ENCODE assay signal across 3 fruit fly cellular contexts in genomic region chr3L:3534216-3534615, dm6.
TF ChIP-seq lines count a peak whose summit lies in the region.

No protein-coding gene starts in this region.

- TF ChIP-seq CTCF in whole organism, embryonic (GFP tag; optimal IDR thresholded peaks at IDR 0.05; lab: Kevin White, UChicago), result no peak

TF ChIP-seq in whole organism, embryonic, 481 proteins besides CTCF, POLR2A, EP300 and RAD21:
- TF ChIP-seq Drgx (GFP tag; IDR thresholded peaks at IDR 0.05; lab: Robert Waterston, UW) (peak; percentile 41; the same call in 1 of the 2 replicates), C15 (GFP tag; IDR thresholded peaks at IDR 0.05; lab: Robert Waterston, UW) (no peak), sisA (GFP tag; IDR thresholded peaks at IDR 0.05; lab: Robert Waterston, UW) (peak; percentile 40; the same call in 1 of the 2 replicates), bowl (GFP tag; IDR thresholded peaks at IDR 0.05; lab: Robert Waterston, UW) (no peak), lmd (GFP tag; IDR thresholded peaks at IDR 0.05; lab: Robert Waterston, UW) (0 out of 2 replicates have a peak, but pooled peaks have one; percentile 10), wdn (GFP tag; IDR thresholded peaks at IDR 0.05; lab: Robert Waterston, UW) (no peak), CG18619 (GFP tag; optimal IDR thresholded peaks at IDR 0.05; lab: Kevin White, UChicago) (no peak), Ets65A (GFP tag; lab: Kevin White, UChicago) (peak; percentile 8), nau (GFP tag; optimal IDR thresholded peaks at IDR 0.05; lab: Kevin White, UChicago) (no peak), sens (GFP tag; lab: Kevin White, UChicago) (peak; percentile 18), schlank (tag; optimal IDR thresholded peaks at IDR 0.05; lab: Kevin White, UChicago) (no peak), ranshi (GFP tag; IDR thresholded peaks at IDR 0.05; lab: Robert Waterston, UW) (no peak), bsh (GFP tag; optimal IDR thresholded peaks at IDR 0.05; lab: Kevin White, UChicago) (peak in 1 of 2 experiments; percentile 18), CG6791 (GFP tag; IDR thresholded peaks at IDR 0.05; lab: Robert Waterston, UW; ENCODE audit: partially characterized antibody) (no peak)

TF ChIP-seq in whole organism, prepupa, 60 proteins besides CTCF, POLR2A, EP300 and RAD21 (continues in another document):
- TF ChIP-seq CG8632 (GFP tag; optimal IDR thresholded peaks at IDR 0.05; lab: Kevin White, UChicago), result no peak
- no peak for TF ChIP-seq CG16779 (tag; optimal IDR thresholded peaks at IDR 0.05; lab: Kevin White, UChicago)
- TF ChIP-seq CG8119 (GFP tag; IDR thresholded peaks at IDR 0.05; lab: Robert Waterston, UW), result peak; percentile 44; the same call in 2 of the 3 replicates
- TF ChIP-seq esn (GFP tag; optimal IDR thresholded peaks at IDR 0.05; lab: Kevin White, UChicago), result no peak
- no peak for TF ChIP-seq fd59A (GFP tag; optimal IDR thresholded peaks at IDR 0.05; lab: Kevin White, UChicago)
- no peak for TF ChIP-seq acj6 (GFP tag; optimal IDR thresholded peaks at IDR 0.05; lab: Kevin White, UChicago)
- TF ChIP-seq CG6854 (GFP tag; optimal IDR thresholded peaks at IDR 0.05; lab: Kevin White, UChicago), result no peak
- no peak for TF ChIP-seq CG8319 (GFP tag; optimal IDR thresholded peaks at IDR 0.05; lab: Kevin White, UChicago)
- TF ChIP-seq salr (GFP tag; optimal IDR thresholded peaks at IDR 0.05; lab: Kevin White, UChicago), result peak in 1 of 2 experiments; percentile 23
- TF ChIP-seq achi (GFP tag; optimal IDR thresholded peaks at IDR 0.05; lab: Kevin White, UChicago), result peak; percentile 28
- TF ChIP-seq Eip75B (GFP tag; optimal IDR thresholded peaks at IDR 0.05; lab: Kevin White, UChicago), result no peak
- TF ChIP-seq dsx (GFP tag; optimal IDR thresholded peaks at IDR 0.05; lab: Kevin White, UChicago; ENCODE audit: poor library complexity, severe bottlenecking), result no peak
- no peak for TF ChIP-seq cyc (GFP tag; optimal IDR thresholded peaks at IDR 0.05; lab: Kevin White, UChicago)
- TF ChIP-seq CG3919 (GFP tag; optimal IDR thresholded peaks at IDR 0.05; lab: Kevin White, UChicago), result no peak
- no peak for TF ChIP-seq Smox (GFP tag; optimal IDR thresholded peaks at IDR 0.05; lab: Kevin White, UChicago)
- TF ChIP-seq dac (GFP tag; optimal IDR thresholded peaks at IDR 0.05; lab: Kevin White, UChicago), result no peak
- TF ChIP-seq Blimp-1 (GFP tag; optimal IDR thresholded peaks at IDR 0.05; lab: Kevin White, UChicago), result no peak
- no peak for TF ChIP-seq svp (GFP tag; lab: Kevin White, UChicago)
- TF ChIP-seq Sox102F (GFP tag; optimal IDR thresholded peaks at IDR 0.05; lab: Kevin White, UChicago), result no peak
- TF ChIP-seq CG31627 (GFP tag; optimal IDR thresholded peaks at IDR 0.05; lab: Kevin White, UChicago), result no peak
- TF ChIP-seq topi (GFP tag; optimal IDR thresholded peaks at IDR 0.05; lab: Kevin White, UChicago), result no peak
- TF ChIP-seq CG6808 (GFP tag; optimal IDR thresholded peaks at IDR 0.05; lab: Kevin White, UChicago), result no peak
- TF ChIP-seq lz (GFP tag; optimal IDR thresholded peaks at IDR 0.05; lab: Kevin White, UChicago), result no peak
- no peak for TF ChIP-seq Sox15 (GFP tag; optimal IDR thresholded peaks at IDR 0.05; lab: Kevin White, UChicago)
- no peak for TF ChIP-seq CG10669 (GFP tag; optimal IDR thresholded peaks at IDR 0.05; lab: Kevin White, UChicago)
- no peak for TF ChIP-seq CG7368 (GFP tag; optimal IDR thresholded peaks at IDR 0.05; lab: Kevin White, UChicago)
- no peak for TF ChIP-seq Hr38 (GFP tag; optimal IDR thresholded peaks at IDR 0.05; lab: Kevin White, UChicago)
- peak; percentile 27 for TF ChIP-seq Hr4 (GFP tag; optimal IDR thresholded peaks at IDR 0.05; lab: Kevin White, UChicago)
- TF ChIP-seq OdsH (GFP tag; optimal IDR thresholded peaks at IDR 0.05; lab: Kevin White, UChicago), result peak; percentile 19
- no peak for TF ChIP-seq Ets96B (tag; optimal IDR thresholded peaks at IDR 0.05; lab: Kevin White, UChicago)
- TF ChIP-seq vri (GFP tag; optimal IDR thresholded peaks at IDR 0.05; lab: Kevin White, UChicago), result no peak
- no peak for TF ChIP-seq ss (GFP tag; optimal IDR thresholded peaks at IDR 0.05; lab: Kevin White, UChicago)
- TF ChIP-seq pdm3 (GFP tag; optimal IDR thresholded peaks at IDR 0.05; lab: Kevin White, UChicago), result no peak
- TF ChIP-seq CG10631 (GFP tag; optimal IDR thresholded peaks at IDR 0.05; lab: Kevin White, UChicago), result peak; percentile 45
- no peak for TF ChIP-seq CG6276 (GFP tag; optimal IDR thresholded peaks at IDR 0.05; lab: Kevin White, UChicago)
- peak; percentile 58 for TF ChIP-seq CG15336 (GFP tag; IDR thresholded peaks at IDR 0.05; lab: Robert Waterston, UW)
- no peak for TF ChIP-seq net (GFP tag; optimal IDR thresholded peaks at IDR 0.05; lab: Kevin White, UChicago)
- TF ChIP-seq CG34406 (GFP tag; optimal IDR thresholded peaks at IDR 0.05; lab: Kevin White, UChicago), result no peak
- TF ChIP-seq CG11762 (GFP tag; optimal IDR thresholded peaks at IDR 0.05; lab: Kevin White, UChicago; ENCODE audit: insufficient read depth), result no peak
- TF ChIP-seq Gug (GFP tag; IDR thresholded peaks at IDR 0.05; lab: Robert Waterston, UW), result no peak
- TF ChIP-seq Met (GFP tag; optimal IDR thresholded peaks at IDR 0.05; lab: Kevin White, UChicago), result no peak

TF ChIP-seq in whole organism, pupa, 21 proteins besides CTCF, POLR2A, EP300 and RAD21:
- TF ChIP-seq CG10348 (GFP tag; IDR thresholded peaks at IDR 0.05; lab: Robert Waterston, UW) (no peak), Ets98B (GFP tag; IDR thresholded peaks at IDR 0.05; lab: Robert Waterston, UW) (peak; percentile 21; the same call in 1 of the 2 replicates), CG4496 (GFP tag; IDR thresholded peaks at IDR 0.05; lab: Robert Waterston, UW) (0 out of 3 replicates have a peak, but pooled peaks have one; percentile 60), CG14655 (GFP tag; optimal IDR thresholded peaks at IDR 0.05; lab: Kevin White, UChicago) (peak; percentile 51), CG17806 (tag; optimal IDR thresholded peaks at IDR 0.05; lab: Kevin White, UChicago) (no peak), CG8301 (tag; optimal IDR thresholded peaks at IDR 0.05; lab: Kevin White, UChicago) (peak; percentile 31), CG12605 (GFP tag; IDR thresholded peaks at IDR 0.05; lab: Robert Waterston, UW) (0 out of 2 replicates have a peak, but pooled peaks have one; percentile 40), Pif1A (GFP tag; optimal IDR thresholded peaks at IDR 0.05; lab: Kevin White, UChicago) (no peak)
